Comparison of ENCODE assay signal across 4 worm cellular contexts in genomic region chrIV:4254989-4255582, ce11.
A peak's percentile ranks its signal among the peaks of the same experiment; 100 is the strongest.
TF ChIP-seq lines count a peak whose summit lies in the region.

No protein-coding gene starts in this region.

TF ChIP-seq in whole organism, L4 larva, 104 proteins besides CTCF, POLR2A, EP300 and RAD21:
- TF ChIP-seq spr-1 (tag; optimal IDR thresholded peaks at IDR 0.05; lab: Kevin White, UChicago) = no peak
- no peak for TF ChIP-seq nhr-6 (tag; optimal IDR thresholded peaks at IDR 0.05; lab: Kevin White, UChicago)
- TF ChIP-seq skn-1 (tag; optimal IDR thresholded peaks at IDR 0.05; lab: Kevin White, UChicago) = no peak
- TF ChIP-seq D1046.2 (GFP tag; IDR thresholded peaks at IDR 0.05; lab: Robert Waterston, UW) = no peak
- TF ChIP-seq set-16 (GFP tag; IDR thresholded peaks at IDR 0.05; lab: Robert Waterston, UW) = peak; percentile 77
- TF ChIP-seq daf-8 (GFP tag; IDR thresholded peaks at IDR 0.05; lab: Robert Waterston, UW) = no peak
- TF ChIP-seq lin-1 (GFP tag; IDR thresholded peaks at IDR 0.05; lab: Robert Waterston, UW) = no peak

TF ChIP-seq in whole organism, early embryonic, 17 proteins besides CTCF, POLR2A, EP300 and RAD21:
- peak; percentile 1 for TF ChIP-seq aly-1 (tag; optimal IDR thresholded peaks at IDR 0.05; lab: Kevin White, UChicago)
- TF ChIP-seq tra-4 (tag; optimal IDR thresholded peaks at IDR 0.05; lab: Kevin White, UChicago) = no peak

TF ChIP-seq in whole organism, midembryonic, 9 proteins besides CTCF, POLR2A, EP300 and RAD21:
- TF ChIP-seq ztf-29 (GFP tag; IDR thresholded peaks at IDR 0.05; lab: Robert Waterston, UW) (no peak), klf-2 (GFP tag; conservative IDR thresholded peaks at IDR 0.05; lab: Robert Waterston, UW) (0 out of 2 replicates have a peak, but pooled peaks have one; percentile 37)

TF ChIP-seq in whole organism, young adult, 124 proteins besides CTCF, POLR2A, EP300 and RAD21:
- peak; percentile 67 for TF ChIP-seq zfh-2 (GFP tag; conservative IDR thresholded peaks at IDR 0.05; lab: Robert Waterston, UW)
- no peak for TF ChIP-seq repo-1 (tag; optimal IDR thresholded peaks at IDR 0.05; lab: Kevin White, UChicago)
- TF ChIP-seq sptf-2 (GFP tag; optimal IDR thresholded peaks at IDR 0.05; lab: Kevin White, UChicago) = peak; percentile 16
- TF ChIP-seq egrh-3 (GFP tag; IDR thresholded peaks at IDR 0.05; lab: Robert Waterston, UW) = peak; percentile 54; the same call in 1 of the 2 replicates
TF ChIP-seq in whole organism, young adult: peak in this region for 3.
